Worm (Caenorhabditis elegans) whole organism, mixed stage, embryonic: ENCODE measurements around the gene C32B5.7.
"Not testable (repeated sequence)": the region's sequence is repeated elsewhere in the genome, so short reads cannot be mapped to it uniquely, and the experiment has no call there.

Experiments used
- M03D4.4 ChIP-seq: sonication (generic microtip); optimal IDR thresholded peaks from 2 replicates; lab custom pipeline; 2017; ENCODE audit warnings: mild to moderate bottlenecking, missing genetic modification characterization, missing compliant biosample characterization
- bed-3 ChIP-seq: fragments of 200-800 bp; sonication (Bioruptor generic); optimal IDR thresholded peaks from 3 replicates; lab custom pipeline; 2018; ENCODE audit warnings: mild to moderate bottlenecking, missing genetic modification characterization, moderate library complexity, missing compliant biosample characterization
- ceh-43 ChIP-seq: fragments of 200-800 bp; sonication (Bioruptor generic); optimal IDR thresholded peaks from 2 replicates; lab custom pipeline; 2018; ENCODE audit warnings: mild to moderate bottlenecking, missing genetic modification characterization, moderate library complexity, missing compliant biosample characterization
- ceh-83 ChIP-seq: fragments of 200-800 bp; sonication (Bioruptor generic); optimal IDR thresholded peaks from 2 replicates; lab custom pipeline; 2018; ENCODE audit warnings: mild to moderate bottlenecking, missing genetic modification characterization, missing compliant biosample characterization
- cnd-1 ChIP-seq: fragments of 200-800 bp; sonication (Bioruptor generic); optimal IDR thresholded peaks from 2 replicates; lab custom pipeline; 2018; ENCODE audit warnings: mild to moderate bottlenecking, missing genetic modification characterization, missing compliant biosample characterization
- drap-1 ChIP-seq: fragments of 200-800 bp; sonication (Bioruptor generic); optimal IDR thresholded peaks from 3 replicates; lab custom pipeline; 2018; ENCODE audit warnings: mild to moderate bottlenecking, missing genetic modification characterization, missing compliant biosample characterization
- elt-1 ChIP-seq: sonication (generic microtip); optimal IDR thresholded peaks from 2 replicates; lab custom pipeline; 2017; ENCODE audit warnings: missing genetic modification characterization, mild to moderate bottlenecking, missing compliant biosample characterization, antibody characterized with exemption, moderate library complexity, borderline replicate concordance; ENCODE audit not compliant: insufficient read depth
- elt-3 ChIP-seq: fragments of 150-350 bp; optimal IDR thresholded peaks from 2 replicates; lab custom pipeline; 2014; ENCODE audit warnings: missing biosample characterization, missing genetic modification characterization
- flh-1 ChIP-seq: fragments of 200-800 bp; sonication (Bioruptor generic); optimal IDR thresholded peaks from 2 replicates; lab custom pipeline; 2018; ENCODE audit warnings: mild to moderate bottlenecking, missing genetic modification characterization, moderate library complexity, missing compliant biosample characterization
- ham-2 ChIP-seq: fragments of 200-800 bp; sonication (Bioruptor generic); optimal IDR thresholded peaks from 2 replicates; lab custom pipeline; 2018; ENCODE audit warnings: mild to moderate bottlenecking, missing genetic modification characterization, missing compliant biosample characterization
- hlh-1 ChIP-seq: fragments of 150-350 bp; optimal IDR thresholded peaks from 2 replicates; lab custom pipeline; 2014; ENCODE audit warnings: missing biosample characterization, missing genetic modification reagents, missing genetic modification characterization
- lsy-2 ChIP-seq: fragments of 150-350 bp; optimal IDR thresholded peaks from 2 replicates; lab custom pipeline; 2014; ENCODE audit warnings: missing biosample characterization, missing genetic modification characterization
- mab-5 ChIP-seq: fragments of 150-350 bp; optimal IDR thresholded peaks from 2 replicates; lab custom pipeline; 2014; ENCODE audit warnings: missing biosample characterization, missing genetic modification characterization
- mep-1 ChIP-seq: fragments of 150-350 bp; optimal IDR thresholded peaks from 2 replicates; lab custom pipeline; 2017; ENCODE audit warnings: missing biosample characterization, missing genetic modification reagents, missing genetic modification characterization, inconsistent platforms
- mls-2 ChIP-seq: sonication (generic microtip); optimal IDR thresholded peaks from 2 replicates; lab custom pipeline; 2016; ENCODE audit warnings: mild to moderate bottlenecking, missing genetic modification characterization, moderate library complexity, missing compliant biosample characterization
- nhr-12 ChIP-seq: fragments of 150-350 bp; optimal IDR thresholded peaks from 2 replicates; lab custom pipeline; 2014; ENCODE audit warnings: missing biosample characterization, missing genetic modification characterization
- nhr-2 ChIP-seq: fragments of 150-350 bp; optimal IDR thresholded peaks from 2 replicates; lab custom pipeline; 2014; ENCODE audit warnings: missing biosample characterization, missing genetic modification characterization
- nhr-28 ChIP-seq: fragments of 150-350 bp; optimal IDR thresholded peaks from 2 replicates; lab custom pipeline; 2014; ENCODE audit warnings: missing biosample characterization, missing genetic modification characterization
- nhr-76 ChIP-seq: sonication (generic microtip); optimal IDR thresholded peaks from 2 replicates; lab custom pipeline; 2017; ENCODE audit warnings: missing biosample characterization, missing genetic modification characterization
- pha-4 ChIP-seq: fragments of 150-350 bp; optimal IDR thresholded peaks from 2 replicates; lab custom pipeline; 2018; ENCODE audit warnings: missing biosample characterization, missing genetic modification reagents, missing genetic modification characterization
- sem-2 ChIP-seq: fragments of 200-800 bp; sonication (Bioruptor generic); optimal IDR thresholded peaks from 2 replicates; lab custom pipeline; 2018; ENCODE audit warnings: mild to moderate bottlenecking, missing genetic modification characterization, missing compliant biosample characterization
- snpc-4 ChIP-seq: fragments of 150-350 bp; optimal IDR thresholded peaks from 2 replicates; lab custom pipeline; 2014; ENCODE audit warnings: missing biosample characterization, missing genetic modification characterization
- sptf-1 ChIP-seq: sonication (generic microtip); optimal IDR thresholded peaks from 2 replicates; lab custom pipeline; 2017; ENCODE audit warnings: mild to moderate bottlenecking, missing genetic modification characterization, moderate library complexity, missing compliant biosample characterization
- tbx-8 ChIP-seq: fragments of 200-800 bp; sonication (Bioruptor generic); optimal IDR thresholded peaks from 2 replicates; lab custom pipeline; 2018; ENCODE audit warnings: mild to moderate bottlenecking, missing genetic modification characterization, moderate library complexity, missing compliant biosample characterization
- unc-120 ChIP-seq: sonication (generic microtip); optimal IDR thresholded peaks from 2 replicates; lab custom pipeline; 2017; ENCODE audit warnings: missing genetic modification characterization, missing compliant biosample characterization; ENCODE audit not compliant: poor library complexity, severe bottlenecking
- unc-39 ChIP-seq: fragments of 150-350 bp; optimal IDR thresholded peaks from 2 replicates; lab custom pipeline; 2014; ENCODE audit warnings: missing biosample characterization, missing genetic modification characterization
- unc-62 ChIP-seq: fragments of 150-350 bp; optimal IDR thresholded peaks from 2 replicates; lab custom pipeline; 2014; ENCODE audit warnings: missing biosample characterization, missing genetic modification reagents, missing genetic modification characterization
- zip-8 ChIP-seq: fragments of 150-350 bp; optimal IDR thresholded peaks from 2 replicates; lab custom pipeline; 2014; ENCODE audit warnings: missing biosample characterization, missing genetic modification characterization
- ztf-11 ChIP-seq: fragments of 150-350 bp; optimal IDR thresholded peaks from 2 replicates; lab custom pipeline; 2014; ENCODE audit warnings: missing biosample characterization, missing genetic modification characterization

Gene C32B5.7

DNA sequence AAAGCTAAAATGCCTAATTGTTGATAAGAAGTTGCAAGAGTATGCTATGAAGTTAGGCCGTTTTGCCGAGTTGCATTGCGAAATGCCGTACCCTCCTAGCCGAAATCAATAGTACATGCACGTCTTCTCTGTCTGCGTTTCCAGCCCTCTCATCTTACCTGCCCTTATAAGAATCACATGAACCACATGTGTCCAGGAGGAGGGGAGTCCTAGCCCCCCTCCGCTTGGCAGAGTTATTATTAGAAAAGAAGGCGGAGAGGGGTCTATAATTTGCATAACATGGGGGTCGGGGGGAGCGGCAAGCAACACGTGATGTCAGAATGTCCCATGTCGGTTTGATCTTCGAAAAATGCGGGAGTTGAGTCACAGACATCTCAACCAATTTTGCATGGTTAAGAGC lies 7.3 kb upstream of the C32B5.7 start:
- TF ChIP-seq flh-1 (GFP tag; lab: Kevin White, UChicago) (no peak), zip-8 (no peak), lsy-2 (tag; lab: Kevin White, UChicago) (no peak), mep-1 (no peak), nhr-12 (tag; lab: Kevin White, UChicago) (no peak), tbx-8 (GFP tag; lab: Kevin White, UChicago) (no peak), mab-5 (tag; lab: Kevin White, UChicago) (no peak), ztf-11 (tag; lab: Kevin White, UChicago) (no peak), cnd-1 (tag; lab: Kevin White, UChicago) (no peak), pha-4 (tag; lab: Kevin White, UChicago) (no peak), ham-2 (GFP tag; lab: Kevin White, UChicago) (no peak), hlh-1 (tag; lab: Kevin White, UChicago) (no peak), bed-3 (GFP tag; lab: Kevin White, UChicago) (no peak), nhr-28 (tag; lab: Kevin White, UChicago) (no peak), M03D4.4 (no peak), ceh-83 (GFP tag; lab: Kevin White, UChicago) (no peak), unc-120 (tag; lab: Kevin White, UChicago) (no peak), snpc-4 (tag; lab: Kevin White, UChicago) (no peak), elt-1 (tag; lab: Kevin White, UChicago) (no peak), nhr-2 (tag; lab: Kevin White, UChicago) (no peak)

DNA sequence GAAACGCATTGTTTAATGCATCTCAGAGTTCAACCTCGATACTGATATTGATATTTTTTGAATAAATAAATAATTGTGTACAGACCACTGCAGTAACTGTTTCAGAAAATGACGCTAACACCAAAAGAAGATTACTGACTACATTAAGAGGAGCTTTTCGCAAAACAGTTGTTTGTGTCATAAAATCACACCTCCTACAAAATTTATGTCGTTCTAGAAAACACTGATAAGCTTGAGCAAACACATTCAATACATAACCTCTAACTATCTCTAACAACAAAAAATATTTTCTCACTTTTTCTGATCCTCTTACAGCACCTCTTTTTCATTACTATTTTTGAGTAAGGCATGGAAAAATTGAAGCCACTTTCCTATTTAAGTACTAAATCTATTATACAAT lies 5.7 kb upstream of the C32B5.7 start, which contains the start of gene fbxc-7:
Gene fbxc-7 (plus strand): TSS at position 301 of the 400 bp plus-strand sequence.
- TF ChIP-seq drap-1 (GFP tag; lab: Kevin White, UChicago); hlh-1 (tag; lab: Kevin White, UChicago); mep-1: not testable (repeated sequence)
- TF ChIP-seq, all 35 proteins: peak for 0; not testable (repeated sequence) for 35

DNA sequence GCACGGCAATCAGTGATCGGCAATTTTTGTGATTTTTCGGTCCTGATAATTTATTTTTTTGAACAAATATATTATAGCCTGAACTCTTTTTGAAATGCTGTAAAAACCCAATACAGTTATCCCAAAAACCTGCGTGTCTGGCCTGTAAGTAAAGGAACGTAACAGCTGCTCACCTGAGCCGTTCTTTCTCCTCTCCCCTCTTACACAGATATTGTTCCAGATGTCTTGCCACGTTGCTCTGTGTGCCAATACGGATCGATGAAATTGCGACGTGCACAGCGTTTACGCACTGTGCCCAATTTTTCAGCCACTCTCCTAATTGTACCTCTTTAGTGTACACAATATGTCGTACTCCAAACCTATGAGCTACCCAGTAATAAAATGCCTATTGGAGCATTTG lies 1.7 kb upstream of the C32B5.7 start, which contains the start of gene sdz-4:
Gene sdz-4 (plus strand): TSS at position 301 of the 400 bp plus-strand sequence.
- TF ChIP-seq nhr-76 (tag; lab: Kevin White, UChicago) (no peak), pha-4 (tag; lab: Kevin White, UChicago) (no peak), unc-62 (GFP tag; lab: Kevin White, UChicago) (no peak), unc-39 (tag; lab: Kevin White, UChicago) (no peak), unc-120 (tag; lab: Kevin White, UChicago) (no peak), hlh-1 (tag; lab: Kevin White, UChicago) (no peak), mls-2 (no peak), sptf-1 (no peak), mep-1 (no peak), ztf-11 (tag; lab: Kevin White, UChicago) (no peak)

DNA sequence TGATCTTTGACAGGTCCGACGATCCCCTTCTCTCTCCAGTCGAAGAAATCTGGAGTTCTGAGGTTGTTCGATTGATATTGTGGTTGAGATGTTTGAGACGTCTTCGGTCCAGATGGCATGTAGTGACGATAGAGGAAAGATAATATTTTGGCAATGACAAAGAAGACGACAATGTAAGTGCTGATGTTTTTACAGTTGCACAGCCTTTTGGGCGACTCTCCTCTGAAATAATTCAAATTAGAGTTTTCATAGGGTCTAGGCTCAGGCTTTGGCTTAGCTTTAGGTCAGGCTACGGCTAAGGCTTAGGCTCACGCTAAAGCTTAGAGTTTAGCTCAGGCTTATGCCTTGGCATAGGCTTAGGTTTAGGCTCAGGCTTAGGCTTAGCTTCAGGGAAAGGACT lies 1.6 kb downstream of the C32B5.7 start, which contains the start of gene C32B5.13:
Gene C32B5.13 (minus strand): TSS at position 101 of the 400 bp plus-strand sequence.
- TF ChIP-seq nhr-76 (tag; lab: Kevin White, UChicago) (no peak), cnd-1 (tag; lab: Kevin White, UChicago) (no peak), tbx-8 (GFP tag; lab: Kevin White, UChicago) (no peak), zip-8 (no peak), ham-2 (GFP tag; lab: Kevin White, UChicago) (no peak), M03D4.4 (no peak), unc-39 (tag; lab: Kevin White, UChicago) (no peak), unc-120 (tag; lab: Kevin White, UChicago) (no peak), sptf-1 (no peak), nhr-2 (tag; lab: Kevin White, UChicago) (no peak), nhr-28 (tag; lab: Kevin White, UChicago) (no peak), mab-5 (tag; lab: Kevin White, UChicago) (no peak), ceh-43 (GFP tag; lab: Kevin White, UChicago) (no peak), ztf-11 (tag; lab: Kevin White, UChicago) (no peak), sem-2 (GFP tag; lab: Kevin White, UChicago) (no peak), flh-1 (GFP tag; lab: Kevin White, UChicago) (no peak), hlh-1 (tag; lab: Kevin White, UChicago) (no peak), elt-3 (tag; lab: Kevin White, UChicago) (no peak)

DNA sequence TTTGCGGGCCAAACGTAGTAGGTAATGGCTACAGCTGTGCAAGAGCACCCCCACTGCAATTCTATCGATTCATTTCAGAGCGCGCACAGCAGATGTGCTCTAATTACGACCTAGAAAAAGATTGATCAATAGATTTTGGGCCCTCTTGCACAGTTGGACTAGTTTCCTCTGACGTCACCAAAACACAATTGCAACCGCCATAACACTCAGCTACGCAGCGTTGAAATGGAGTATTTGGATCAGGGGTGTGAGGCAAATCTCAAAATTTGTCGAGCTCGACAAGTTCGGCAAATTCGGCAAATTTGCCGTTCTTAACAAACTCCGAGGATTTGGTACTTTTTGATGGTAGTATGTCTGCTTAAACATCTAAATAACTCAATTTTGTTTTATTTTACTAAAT lies 6.6 kb downstream of the C32B5.7 start, which contains the start of gene fbxc-18:
Gene fbxc-18 (minus strand): TSS at position 101 of the 400 bp plus-strand sequence.
- not testable (repeated sequence) for TF ChIP-seq sem-2 (GFP tag; lab: Kevin White, UChicago); lsy-2 (tag; lab: Kevin White, UChicago); ceh-43 (GFP tag; lab: Kevin White, UChicago)
